Worm (Caenorhabditis elegans) whole organism, L1 larva: Measurements from ENCODE around the gene Y53G8AR.9.

Experiments
- C04F5.9 ChIP-seq: sonication (generic microtip); optimal IDR thresholded peaks from 2 replicates; lab custom pipeline; 2016; ENCODE audit warnings: missing genetic modification characterization, missing compliant biosample characterization
- C34B4.2 ChIP-seq: sonication (generic microtip); optimal IDR thresholded peaks from 2 replicates; lab custom pipeline; 2017; ENCODE audit warnings: mild to moderate bottlenecking, missing genetic modification characterization, missing compliant biosample characterization
- F16B12.6 ChIP-seq: fragments of 150-350 bp; optimal IDR thresholded peaks from 2 replicates; lab custom pipeline; 2014; ENCODE audit warnings: missing biosample characterization, missing genetic modification characterization
- Y116A8C.19 ChIP-seq: sonication (generic microtip); optimal IDR thresholded peaks from 2 replicates; lab custom pipeline; 2016; ENCODE audit warnings: missing compliant biosample characterization, missing genetic modification characterization, borderline replicate concordance
- aly-2 ChIP-seq: fragments of 150-350 bp; optimal IDR thresholded peaks from 2 replicates; lab custom pipeline; 2014; ENCODE audit warnings: missing biosample characterization, missing genetic modification characterization
- ama-1 ChIP-seq: fragments of 150-350 bp; optimal IDR thresholded peaks from 2 replicates; lab custom pipeline; 2014
- blmp-1 ChIP-seq: fragments of 150-350 bp; optimal IDR thresholded peaks from 2 replicates; lab custom pipeline; 2014; ENCODE audit warnings: missing biosample characterization, missing genetic modification characterization
- ceh-63 ChIP-seq: fragments of 200-800 bp; sonication (Bioruptor generic); optimal IDR thresholded peaks from 2 replicates; lab custom pipeline; 2018; ENCODE audit warnings: mild to moderate bottlenecking, missing genetic modification characterization, missing compliant biosample characterization
- ceh-90 ChIP-seq: sonication (generic microtip); optimal IDR thresholded peaks from 2 replicates; lab custom pipeline; 2016; ENCODE audit warnings: missing genetic modification characterization, missing compliant biosample characterization
- ces-1 ChIP-seq: fragments of 150-350 bp; optimal IDR thresholded peaks from 2 replicates; lab custom pipeline; 2014; ENCODE audit warnings: missing biosample characterization, missing genetic modification reagents, missing genetic modification characterization
- dpl-1 ChIP-seq, 3 experiments: fragments of 150-350 bp in 2 of 3; sonication (generic microtip) in 1 of 3; optimal IDR thresholded peaks; 2 replicates each; lab custom pipeline; 2014 to 2017; ENCODE audit warnings: missing biosample characterization in 3 of 3, missing genetic modification characterization in 3 of 3, missing genetic modification reagents in 3 of 3
- dsc-1 ChIP-seq: sonication (generic microtip); optimal IDR thresholded peaks from 2 replicates; lab custom pipeline; 2016; ENCODE audit warnings: mild to moderate bottlenecking, missing genetic modification characterization, missing compliant biosample characterization
- efl-1 ChIP-seq, 4 experiments: fragments of 150-350 bp; optimal IDR thresholded peaks in 3 of 4; peaks in 1 of 4; 1 replicate in 1 of 4; 2 replicates in 3 of 4; lab custom pipeline; 2014; ENCODE audit warnings: missing biosample characterization in 2 of 4, missing genetic modification characterization in 2 of 4, missing genetic modification reagents in 2 of 4
- efl-3 ChIP-seq: fragments of 200-800 bp; sonication (Bioruptor generic); optimal IDR thresholded peaks from 2 replicates; lab custom pipeline; 2018; ENCODE audit warnings: mild to moderate bottlenecking, missing genetic modification characterization, missing compliant biosample characterization
- egl-13 ChIP-seq: sonication (generic microtip); optimal IDR thresholded peaks from 2 replicates; lab custom pipeline; 2016; ENCODE audit warnings: missing genotype, missing genetic modification reagents, missing genetic modification characterization, missing compliant biosample characterization
- elt-3 ChIP-seq, 6 experiments: fragments of 150-350 bp in 1 of 6; sonication (generic microtip); optimal IDR thresholded peaks; 2 replicates each; lab custom pipeline; 2017 to 2018; ENCODE audit warnings: missing biosample characterization in 6 of 6, missing genetic modification characterization in 6 of 6, inconsistent platforms in 1 of 6
- fkh-4 ChIP-seq: sonication (generic microtip); optimal IDR thresholded peaks from 2 replicates; lab custom pipeline; 2016; ENCODE audit warnings: missing compliant biosample characterization, missing genetic modification characterization, borderline replicate concordance
- fkh-8 ChIP-seq: sonication (generic microtip); optimal IDR thresholded peaks from 2 replicates; lab custom pipeline; 2016; ENCODE audit warnings: mild to moderate bottlenecking, missing genetic modification characterization, missing compliant biosample characterization
- grh-1 ChIP-seq: fragments of 200-800 bp; sonication (Bioruptor generic); IDR thresholded peaks from 2 replicates; pipeline ENCODE4 v1.3.6; 2022; ENCODE audit warnings: missing genetic modification reagents, missing genetic modification characterization, missing compliant biosample characterization
- irx-1 ChIP-seq: sonication (generic microtip); optimal IDR thresholded peaks from 2 replicates; lab custom pipeline; 2016; ENCODE audit warnings: missing genetic modification characterization, missing compliant biosample characterization
- jun-1 ChIP-seq: fragments of 150-350 bp; optimal IDR thresholded peaks from 2 replicates; lab custom pipeline; 2014; ENCODE audit warnings: missing biosample characterization, missing genetic modification reagents, missing genetic modification characterization
- lin-14 ChIP-seq: fragments of 200-800 bp; sonication (Bioruptor generic); optimal IDR thresholded peaks from 2 replicates; lab custom pipeline; 2018; ENCODE audit warnings: mild to moderate bottlenecking, missing genetic modification characterization, moderate library complexity, missing compliant biosample characterization
- lin-39 ChIP-seq: fragments of 150-350 bp; optimal IDR thresholded peaks from 2 replicates; lab custom pipeline; 2014; ENCODE audit warnings: missing biosample characterization, missing genetic modification reagents, missing genetic modification characterization
- lsy-2 ChIP-seq, 2 experiments: fragments of 150-350 bp; optimal IDR thresholded peaks; 2 replicates each; lab custom pipeline; 2014; ENCODE audit warnings: missing biosample characterization in 2 of 2, missing genetic modification characterization in 2 of 2
- mef-2 ChIP-seq: fragments of 150-350 bp; optimal IDR thresholded peaks from 2 replicates; lab custom pipeline; 2014; ENCODE audit warnings: missing biosample characterization, missing genetic modification characterization
- mep-1 ChIP-seq: fragments of 150-350 bp; optimal IDR thresholded peaks from 2 replicates; lab custom pipeline; 2014; ENCODE audit warnings: missing biosample characterization, missing genetic modification characterization
- nhr-19 ChIP-seq: fragments of 200-800 bp; sonication (Bioruptor generic); conservative IDR thresholded peaks from 2 replicates; pipeline ENCODE4 v1.3.6; 2022; ENCODE audit warnings: missing genetic modification characterization, missing compliant biosample characterization
- nhr-85 ChIP-seq: sonication (generic microtip); peaks from one replicate; lab custom pipeline; 2016; ENCODE audit warnings: missing genetic modification characterization, inconsistent platforms, missing compliant biosample characterization
- pag-3 ChIP-seq: sonication (generic microtip); optimal IDR thresholded peaks from 2 replicates; lab custom pipeline; 2017; ENCODE audit warnings: missing genetic modification characterization, mild to moderate bottlenecking, missing compliant biosample characterization, antibody characterized with exemption, borderline replicate concordance; ENCODE audit not compliant: insufficient read depth
- rnt-1 ChIP-seq: sonication (generic microtip); optimal IDR thresholded peaks from 2 replicates; lab custom pipeline; 2016; ENCODE audit warnings: mild to moderate bottlenecking, missing genetic modification characterization, moderate library complexity, missing compliant biosample characterization
- skn-1 ChIP-seq: fragments of 150-350 bp; optimal IDR thresholded peaks from 2 replicates; lab custom pipeline; 2014; ENCODE audit warnings: missing biosample characterization, missing genetic modification characterization
- snpc-4 ChIP-seq: fragments of 150-350 bp; optimal IDR thresholded peaks from 2 replicates; lab custom pipeline; 2014; ENCODE audit warnings: missing biosample characterization, missing genetic modification characterization
- snu-23 ChIP-seq: sonication (generic microtip); optimal IDR thresholded peaks from 2 replicates; lab custom pipeline; 2016; ENCODE audit warnings: missing genetic modification characterization, missing compliant biosample characterization
- sptf-1 ChIP-seq: fragments of 150-350 bp; optimal IDR thresholded peaks from 2 replicates; lab custom pipeline; 2014; ENCODE audit warnings: missing biosample characterization, missing genetic modification characterization
- swsn-7 ChIP-seq: sonication (generic microtip); optimal IDR thresholded peaks from 2 replicates; lab custom pipeline; 2016; ENCODE audit warnings: missing genetic modification characterization, missing compliant biosample characterization
- tbx-2 ChIP-seq: sonication (generic microtip); optimal IDR thresholded peaks from 2 replicates; lab custom pipeline; 2016; ENCODE audit warnings: missing genetic modification characterization, missing compliant biosample characterization
- tlp-1 ChIP-seq: fragments of 150-350 bp; optimal IDR thresholded peaks from 2 replicates; lab custom pipeline; 2014; ENCODE audit warnings: missing biosample characterization, missing genetic modification characterization
- unc-130 ChIP-seq: fragments of 150-350 bp; optimal IDR thresholded peaks from 2 replicates; lab custom pipeline; 2017; ENCODE audit warnings: missing biosample characterization, missing genetic modification characterization, inconsistent platforms
- unc-62 ChIP-seq: fragments of 150-350 bp; optimal IDR thresholded peaks from 2 replicates; lab custom pipeline; 2014; ENCODE audit warnings: missing biosample characterization, missing genetic modification reagents, missing genetic modification characterization
- xbp-1 ChIP-seq: sonication (generic microtip); optimal IDR thresholded peaks from 2 replicates; lab custom pipeline; 2016; ENCODE audit warnings: missing genetic modification characterization, missing compliant biosample characterization
- zag-1 ChIP-seq: fragments of 150-350 bp; optimal IDR thresholded peaks from 2 replicates; lab custom pipeline; 2014; ENCODE audit warnings: missing biosample characterization, missing genetic modification characterization
- ztf-11 ChIP-seq, 2 experiments: sonication (generic microtip); optimal IDR thresholded peaks; 2 replicates each; lab custom pipeline; 2016 to 2017; ENCODE audit warnings: missing genetic modification characterization in 2 of 2, missing biosample characterization in 1 of 2, missing compliant biosample characterization in 1 of 2
- ztf-4 ChIP-seq: fragments of 150-350 bp; optimal IDR thresholded peaks from 2 replicates; lab custom pipeline; 2014; ENCODE audit warnings: missing biosample characterization, missing genetic modification characterization

Y53G8AR.9 gene

ce11 chrIII:3346665-3347064 is 25.6 kb upstream of the Y53G8AR.9 start:
- TF ChIP-seq fkh-8 (tag; lab: Kevin White, UChicago) (no peak), rnt-1 (tag; lab: Kevin White, UChicago) (no peak), fkh-4 (tag; lab: Kevin White, UChicago) (no peak), pag-3 (no peak), swsn-7 (no peak), dpl-1 (GFP tag; optimal IDR thresholded peaks at IDR 0.05; lab: Kevin White, UChicago) (no peak)

- TF ChIP-seq blmp-1 (tag; lab: Kevin White, UChicago) (peak; percentile 69), skn-1 (tag; lab: Kevin White, UChicago) (no peak), irx-1 (tag; lab: Kevin White, UChicago) (no peak), ama-1 (lab: Kevin White, UChicago) (no peak), lin-14 (GFP tag; lab: Kevin White, UChicago) (peak; percentile 34), efl-1 (optimal IDR thresholded peaks at IDR 0.05; lab: Kevin White, UChicago) (no peak), efl-1 (GFP tag; optimal IDR thresholded peaks at IDR 0.05 in 1 of 2; lab: Kevin White, UChicago) (peak in 1 of 2 experiments; percentile 83), ztf-11 (tag; optimal IDR thresholded peaks at IDR 0.05; lab: Kevin White, UChicago) (no peak), nhr-85 (tag; lab: Kevin White, UChicago) (peak; percentile 51), unc-62 (GFP tag; lab: Kevin White, UChicago) (no peak), snpc-4 (no peak), snu-23 (GFP tag; lab: Kevin White, UChicago) (no peak)
Observed at ce11 chrIII:3345835-3346234, 24.8 kb upstream of the Y53G8AR.9 start.

- TF ChIP-seq efl-3 (GFP tag; lab: Kevin White, UChicago) (no peak), F16B12.6 (no peak), lin-39 (tag; lab: Kevin White, UChicago) (no peak)
Observed at ce11 chrIII:3344573-3344972, 23.5 kb upstream of the Y53G8AR.9 start, which contains the start of gene gei-1. gei-1 (plus strand) TSS chrIII:3344873.

ce11 chrIII:3343463-3343862 is 22.4 kb upstream of the Y53G8AR.9 start:
- no peak for TF ChIP-seq ces-1 (GFP tag; lab: Kevin White, UChicago)
- peak; percentile 43 for TF ChIP-seq fkh-4 (tag; lab: Kevin White, UChicago)
- no peak for TF ChIP-seq tlp-1 (tag; lab: Kevin White, UChicago)
- peak; percentile 47 for TF ChIP-seq nhr-85 (tag; lab: Kevin White, UChicago)
- TF ChIP-seq sptf-1 (tag; lab: Kevin White, UChicago) = no peak
- no peak for TF ChIP-seq mep-1 (tag; lab: Kevin White, UChicago)
- TF ChIP-seq dsc-1 (tag; lab: Kevin White, UChicago) = peak; percentile 85

- no peak for TF ChIP-seq zag-1 (tag; lab: Kevin White, UChicago)
- peak; percentile 97 for TF ChIP-seq blmp-1 (tag; lab: Kevin White, UChicago)
- no peak for TF ChIP-seq unc-130 (tag; lab: Kevin White, UChicago)
- no peak for TF ChIP-seq nhr-19
- no peak for TF ChIP-seq skn-1 (tag; lab: Kevin White, UChicago)
- TF ChIP-seq lin-14 (GFP tag; lab: Kevin White, UChicago) = peak; percentile 80
- TF ChIP-seq ztf-4 = no peak
- TF ChIP-seq C04F5.9 = no peak
- no peak for TF ChIP-seq Y116A8C.19 (tag; lab: Kevin White, UChicago)
- no peak for TF ChIP-seq jun-1
- no peak for TF ChIP-seq egl-13 (tag; lab: Kevin White, UChicago)
- no peak for TF ChIP-seq xbp-1 (tag; lab: Kevin White, UChicago)
- peak; percentile 27 for TF ChIP-seq nhr-85 (tag; lab: Kevin White, UChicago)
- TF ChIP-seq aly-2 (tag; lab: Kevin White, UChicago) = no peak
- no peak for TF ChIP-seq ceh-63 (GFP tag; lab: Kevin White, UChicago)
- no peak for TF ChIP-seq grh-1
- TF ChIP-seq pag-3 = peak; percentile 21
- no peak for TF ChIP-seq mef-2 (tag; lab: Kevin White, UChicago)
- no peak for TF ChIP-seq C34B4.2
- TF ChIP-seq tbx-2 (tag; lab: Kevin White, UChicago) = no peak
- TF ChIP-seq elt-3 (tag; optimal IDR thresholded peaks at IDR 0.05; lab: Kevin White, UChicago) = peak; percentile 53 to 97 (median 82)
- TF ChIP-seq lsy-2 (tag; optimal IDR thresholded peaks at IDR 0.05; lab: Kevin White, UChicago) = no peak
- no peak for TF ChIP-seq lin-39 (tag; lab: Kevin White, UChicago)
- no peak for TF ChIP-seq fkh-4 (tag; lab: Kevin White, UChicago)
- no peak for TF ChIP-seq unc-62 (GFP tag; lab: Kevin White, UChicago)
- TF ChIP-seq tlp-1 (tag; lab: Kevin White, UChicago) = no peak
- no peak for TF ChIP-seq ceh-90 (tag; lab: Kevin White, UChicago)
Observed at ce11 chrIII:3339317-3340016, 18.4 kb upstream of the Y53G8AR.9 start.
